Worm (Caenorhabditis elegans) whole organism, early embryonic: ENCODE measurements around the gene kcnl-3.

Experiments used
- B0310.2 ChIP-seq: sonication (generic microtip); optimal IDR thresholded peaks from 2 replicates; lab custom pipeline; 2016; ENCODE audit warnings: mild to moderate bottlenecking, missing genetic modification characterization, missing compliant biosample characterization
- F13C5.2 ChIP-seq: sonication (generic microtip); optimal IDR thresholded peaks from 2 replicates; lab custom pipeline; 2017; ENCODE audit warnings: mild to moderate bottlenecking, missing genetic modification characterization, inconsistent platforms, missing compliant biosample characterization
- aly-1 ChIP-seq: sonication (generic microtip); optimal IDR thresholded peaks from 2 replicates; lab custom pipeline; 2016; ENCODE audit warnings: missing genetic modification characterization, missing compliant biosample characterization
- ama-1 ChIP-seq: fragments of 150-350 bp; optimal IDR thresholded peaks from 2 replicates; lab custom pipeline; 2014
- ceh-13 ChIP-seq: fragments of 200-800 bp; sonication (Bioruptor generic); optimal IDR thresholded peaks from 2 replicates; lab custom pipeline; 2018; ENCODE audit warnings: mild to moderate bottlenecking, missing genetic modification characterization, missing compliant biosample characterization
- ceh-36 ChIP-seq: sonication (generic microtip); optimal IDR thresholded peaks from 2 replicates; lab custom pipeline; 2016; ENCODE audit warnings: missing genetic modification characterization, inconsistent platforms, missing compliant biosample characterization
- ets-7 ChIP-seq: sonication (generic microtip); optimal IDR thresholded peaks from 2 replicates; lab custom pipeline; 2016; ENCODE audit warnings: missing genotype, missing genetic modification characterization, missing compliant biosample characterization
- flt-1 ChIP-seq: fragments of 200-800 bp; sonication (Bioruptor generic); IDR thresholded peaks from 2 replicates; pipeline ENCODE4 v1.3.6; 2022; ENCODE audit warnings: missing genetic modification characterization, missing compliant biosample characterization
- hmbx-1 ChIP-seq: sonication (generic microtip); optimal IDR thresholded peaks from 2 replicates; lab custom pipeline; 2016; ENCODE audit warnings: mild to moderate bottlenecking, missing genetic modification characterization, missing compliant biosample characterization
- hmg-4 ChIP-seq: fragments of 200-800 bp; sonication (Bioruptor generic); optimal IDR thresholded peaks from 2 replicates; lab custom pipeline; 2018; ENCODE audit warnings: mild to moderate bottlenecking, missing genetic modification characterization, missing compliant biosample characterization
- hnd-1 ChIP-seq: sonication (generic microtip); optimal IDR thresholded peaks from 2 replicates; lab custom pipeline; 2016; ENCODE audit warnings: missing genetic modification characterization, missing compliant biosample characterization
- pes-1 ChIP-seq: fragments of 200-800 bp; sonication (Bioruptor generic); IDR thresholded peaks from 2 replicates; pipeline ENCODE4 v1.3.6; 2022; ENCODE audit warnings: missing genetic modification reagents, missing genetic modification characterization, missing compliant biosample characterization
- scrt-1 ChIP-seq: fragments of 200-800 bp; sonication (Bioruptor generic); IDR thresholded peaks from 2 replicates; pipeline ENCODE4 v1.3.6; 2022; ENCODE audit warnings: missing genetic modification characterization, missing compliant biosample characterization
- sea-1 ChIP-seq: fragments of 200-800 bp; sonication (Bioruptor generic); conservative IDR thresholded peaks from 2 replicates; pipeline ENCODE4 v1.3.6; 2022; ENCODE audit warnings: missing genetic modification characterization, missing compliant biosample characterization
- tbx-11 ChIP-seq: fragments of 200-800 bp; sonication (Bioruptor generic); IDR thresholded peaks from 2 replicates; pipeline ENCODE4 v1.3.6; 2022; ENCODE audit warnings: missing genetic modification characterization, missing compliant biosample characterization
- tbx-37 ChIP-seq: fragments of 200-800 bp; sonication (Bioruptor generic); conservative IDR thresholded peaks from 2 replicates; pipeline ENCODE4 v1.3.6; 2022; ENCODE audit warnings: missing genetic modification reagents, missing genetic modification characterization, missing compliant biosample characterization
- tra-4 ChIP-seq: sonication (generic microtip); optimal IDR thresholded peaks from 2 replicates; lab custom pipeline; 2017; ENCODE audit warnings: missing genetic modification characterization, missing compliant biosample characterization

Gene kcnl-3

DNA sequence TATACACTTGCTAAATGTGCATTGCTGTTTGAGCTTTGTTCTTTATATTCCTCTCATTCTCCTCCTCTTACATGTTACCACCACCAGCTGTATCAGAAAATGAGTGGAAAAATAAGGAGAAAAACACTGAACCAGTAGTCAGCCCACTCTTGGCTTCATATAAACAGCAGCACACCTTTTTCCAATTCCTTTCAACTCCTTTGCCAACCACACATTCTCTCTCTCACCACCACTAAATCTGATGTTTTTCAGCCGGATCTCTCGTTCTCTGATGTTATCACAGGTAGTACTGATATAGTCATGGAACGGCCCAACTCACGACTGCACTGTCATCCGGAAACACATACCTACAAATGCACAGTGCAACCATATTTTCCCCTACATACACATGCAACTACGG lies at the start of gene kcnl-3:
Gene kcnl-3 (plus strand): TSS at position 301 of the 400 bp plus-strand sequence.
- TF ChIP-seq B0310.2 (no peak), sea-1 (no peak), scrt-1 (GFP tag; lab: Robert Waterston, UW) (no peak), ama-1 (lab: Kevin White, UChicago) (no peak), tbx-37 (GFP tag; lab: Robert Waterston, UW) (no peak)

DNA sequence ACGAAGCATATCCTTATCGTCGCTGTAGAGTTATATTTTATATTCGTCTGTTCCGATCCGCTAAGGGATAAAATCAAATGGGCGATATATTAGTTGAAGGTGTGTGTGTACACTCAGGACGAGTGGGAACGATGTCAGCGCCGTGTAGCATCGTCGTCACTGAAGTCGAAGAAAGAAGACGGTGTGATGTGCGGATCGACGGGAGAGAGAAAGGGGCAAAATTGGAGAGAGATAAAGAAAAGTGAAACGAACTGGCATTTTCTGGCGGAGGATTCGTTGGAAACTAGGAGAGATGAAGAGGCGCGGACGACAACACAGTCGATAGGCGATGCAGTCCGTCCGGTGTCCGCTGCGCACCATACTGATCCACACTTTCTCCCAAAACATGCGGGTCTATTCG lies 48.7 kb upstream of the kcnl-3 start, which contains the start of gene C26B9.3:
Gene C26B9.3 (plus strand): TSS at position 343 of the 400 bp plus-strand sequence.
- TF ChIP-seq flt-1 (GFP tag; lab: Robert Waterston, UW): no peak
- TF ChIP-seq ama-1 (lab: Kevin White, UChicago): no peak
- TF ChIP-seq scrt-1 (GFP tag; lab: Robert Waterston, UW): no peak
- no peak for TF ChIP-seq ceh-36 (tag; lab: Kevin White, UChicago)
- TF ChIP-seq hnd-1 (tag; lab: Kevin White, UChicago): no peak
- no peak for TF ChIP-seq sea-1
- no peak for TF ChIP-seq aly-1 (tag; lab: Kevin White, UChicago)
- no peak for TF ChIP-seq ets-7 (tag; lab: Kevin White, UChicago)
- TF ChIP-seq tbx-37 (GFP tag; lab: Robert Waterston, UW): no peak
- TF ChIP-seq hmg-4 (GFP tag; lab: Kevin White, UChicago): no peak
- no peak for TF ChIP-seq hmbx-1 (tag; lab: Kevin White, UChicago)
- TF ChIP-seq tbx-11: no peak
- TF ChIP-seq tra-4 (tag; lab: Kevin White, UChicago): no peak
- no peak for TF ChIP-seq B0310.2
- TF ChIP-seq F13C5.2 (tag; lab: Kevin White, UChicago): no peak
- no peak for TF ChIP-seq pes-1
- no peak for TF ChIP-seq ceh-13 (GFP tag; lab: Kevin White, UChicago)

DNA sequence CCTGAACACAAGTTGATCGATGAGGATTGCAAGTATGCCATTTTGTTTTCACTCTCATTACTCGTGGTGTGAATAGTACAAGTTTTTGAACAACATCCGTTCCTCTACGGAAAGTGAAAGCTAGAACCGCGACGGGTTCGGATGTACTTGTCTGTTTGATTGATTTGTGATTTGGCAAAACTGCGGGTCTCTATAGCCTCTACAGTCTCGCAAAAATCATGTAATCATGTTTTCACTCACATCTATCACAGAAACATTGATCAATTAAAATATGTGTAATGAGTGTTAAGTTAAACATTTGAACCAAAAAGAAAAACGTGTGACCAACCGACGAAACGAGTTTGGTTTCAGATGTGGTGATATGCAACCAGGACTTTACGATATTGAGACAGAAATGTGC lies 47.3 kb upstream of the kcnl-3 start:
- TF ChIP-seq tra-4 (tag; lab: Kevin White, UChicago): no peak
- no peak for TF ChIP-seq ceh-13 (GFP tag; lab: Kevin White, UChicago)
- no peak for TF ChIP-seq scrt-1 (GFP tag; lab: Robert Waterston, UW)
- TF ChIP-seq hnd-1 (tag; lab: Kevin White, UChicago): no peak
- TF ChIP-seq F13C5.2 (tag; lab: Kevin White, UChicago): no peak
- TF ChIP-seq pes-1: no peak
- TF ChIP-seq hmg-4 (GFP tag; lab: Kevin White, UChicago): no peak
- TF ChIP-seq ceh-36 (tag; lab: Kevin White, UChicago): no peak
- TF ChIP-seq tbx-37 (GFP tag; lab: Robert Waterston, UW): no peak
- no peak for TF ChIP-seq hmbx-1 (tag; lab: Kevin White, UChicago)
- no peak for TF ChIP-seq aly-1 (tag; lab: Kevin White, UChicago)
- TF ChIP-seq tbx-11: no peak
- TF ChIP-seq B0310.2: no peak
- no peak for TF ChIP-seq ama-1 (lab: Kevin White, UChicago)
- no peak for TF ChIP-seq ets-7 (tag; lab: Kevin White, UChicago)
- no peak for TF ChIP-seq flt-1 (GFP tag; lab: Robert Waterston, UW)
- no peak for TF ChIP-seq sea-1

DNA sequence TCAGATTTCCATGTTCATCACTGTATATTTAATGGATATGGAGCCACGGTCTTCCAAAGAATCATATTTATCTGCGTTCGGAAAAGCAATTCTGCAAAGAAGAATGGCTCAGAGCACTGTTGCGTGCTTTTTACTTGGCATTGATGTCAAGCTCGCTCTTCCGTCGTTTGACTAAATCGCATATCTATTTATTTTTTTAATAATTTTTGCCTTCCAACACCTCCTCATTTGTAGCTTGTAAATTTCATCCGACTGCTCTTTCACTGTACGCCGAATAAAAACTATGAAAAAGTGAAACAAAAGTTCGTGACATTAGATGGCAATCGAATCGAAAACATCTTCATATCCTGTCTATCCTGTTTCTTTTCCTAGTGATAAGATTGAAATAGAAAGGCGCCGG lies 46.8 kb upstream of the kcnl-3 start, which contains the start of gene C26B9.2:
Gene C26B9.2 (plus strand): TSS at position 301 of the 400 bp plus-strand sequence.
- TF ChIP-seq ceh-13 (GFP tag; lab: Kevin White, UChicago): no peak
- no peak for TF ChIP-seq tbx-37 (GFP tag; lab: Robert Waterston, UW)
- no peak for TF ChIP-seq ceh-36 (tag; lab: Kevin White, UChicago)
- no peak for TF ChIP-seq hnd-1 (tag; lab: Kevin White, UChicago)

DNA sequence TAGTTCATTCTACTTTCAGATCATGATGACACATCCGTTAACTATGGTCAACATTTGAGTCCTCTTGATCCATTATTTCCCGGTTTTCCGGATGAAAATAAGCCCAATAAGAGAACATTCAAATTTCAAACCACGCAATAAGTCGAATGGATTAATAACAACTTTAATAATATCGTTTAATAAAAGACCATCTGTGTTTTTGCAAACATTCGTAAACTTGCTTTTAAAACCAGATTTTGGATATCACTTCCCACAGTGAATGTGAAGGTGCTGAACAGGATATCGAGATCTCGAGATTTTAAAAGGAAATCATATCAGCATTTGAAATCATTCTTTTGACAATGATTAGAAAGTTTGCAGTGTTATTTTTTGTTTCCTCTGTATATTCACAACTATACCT lies 44.7 kb upstream of the kcnl-3 start, which contains the start of gene C26B9.7:
Gene C26B9.7 (plus strand): TSS at position 301 of the 400 bp plus-strand sequence.
- TF ChIP-seq hmbx-1 (tag; lab: Kevin White, UChicago) (no peak), tbx-37 (GFP tag; lab: Robert Waterston, UW) (no peak), ets-7 (tag; lab: Kevin White, UChicago) (no peak), ceh-36 (tag; lab: Kevin White, UChicago) (no peak), ceh-13 (GFP tag; lab: Kevin White, UChicago) (no peak), F13C5.2 (tag; lab: Kevin White, UChicago) (no peak), hmg-4 (GFP tag; lab: Kevin White, UChicago) (no peak), hnd-1 (tag; lab: Kevin White, UChicago) (no peak), ama-1 (lab: Kevin White, UChicago) (no peak), scrt-1 (GFP tag; lab: Robert Waterston, UW) (no peak), flt-1 (GFP tag; lab: Robert Waterston, UW) (no peak), sea-1 (no peak), B0310.2 (no peak), aly-1 (tag; lab: Kevin White, UChicago) (no peak), tra-4 (tag; lab: Kevin White, UChicago) (no peak), pes-1 (no peak), tbx-11 (no peak)

DNA sequence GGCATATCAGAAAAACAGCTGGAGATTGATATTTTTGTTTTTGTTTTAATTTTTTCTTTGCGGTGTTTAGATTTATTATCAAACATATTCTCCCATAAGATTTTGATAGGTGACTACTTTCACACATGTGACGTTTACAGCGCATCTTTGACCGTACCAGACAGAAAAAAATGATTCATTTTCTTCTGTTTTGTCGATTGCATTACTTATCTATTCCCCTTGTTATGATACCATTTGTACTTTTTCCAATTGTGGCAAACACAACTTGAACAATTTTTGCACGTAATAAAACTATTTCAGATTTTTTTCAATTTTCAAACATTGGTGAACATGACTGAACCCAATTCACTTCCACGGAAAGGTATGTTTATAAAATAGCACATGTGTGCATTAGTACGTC lies 42.4 kb upstream of the kcnl-3 start, which contains the start of gene C26B9.1:
Gene C26B9.1 (plus strand): TSS at position 301 of the 400 bp plus-strand sequence.
- TF ChIP-seq tra-4 (tag; lab: Kevin White, UChicago): no peak
- TF ChIP-seq sea-1: no peak
- TF ChIP-seq hnd-1 (tag; lab: Kevin White, UChicago): no peak
- TF ChIP-seq ets-7 (tag; lab: Kevin White, UChicago): no peak
- no peak for TF ChIP-seq hmbx-1 (tag; lab: Kevin White, UChicago)
- no peak for TF ChIP-seq hmg-4 (GFP tag; lab: Kevin White, UChicago)
- no peak for TF ChIP-seq pes-1
- no peak for TF ChIP-seq aly-1 (tag; lab: Kevin White, UChicago)
- TF ChIP-seq flt-1 (GFP tag; lab: Robert Waterston, UW): no peak
- no peak for TF ChIP-seq ceh-36 (tag; lab: Kevin White, UChicago)
- TF ChIP-seq ceh-13 (GFP tag; lab: Kevin White, UChicago): no peak
- no peak for TF ChIP-seq scrt-1 (GFP tag; lab: Robert Waterston, UW)

DNA sequence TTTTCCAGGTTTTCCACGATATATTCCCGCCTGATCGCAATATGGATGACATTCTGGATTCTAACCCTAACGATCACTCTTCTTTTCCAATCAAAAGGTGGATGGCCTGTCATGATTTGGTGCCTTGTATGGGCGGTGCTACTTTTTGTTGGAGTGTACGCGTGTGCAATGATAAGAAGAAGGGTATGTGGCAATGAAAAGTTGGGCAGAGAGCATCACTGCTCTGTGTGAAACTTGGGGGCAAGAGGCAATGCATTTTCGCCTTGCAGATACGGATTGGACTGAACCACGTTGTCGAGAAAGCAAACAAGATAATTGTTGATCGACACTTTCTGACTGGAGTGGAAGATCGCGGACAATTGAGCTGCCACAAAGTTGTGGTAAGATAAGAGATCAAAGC lies 40.4 kb upstream of the kcnl-3 start:
- no peak for TF ChIP-seq ceh-13 (GFP tag; lab: Kevin White, UChicago)
- no peak for TF ChIP-seq tbx-37 (GFP tag; lab: Robert Waterston, UW)
- TF ChIP-seq hnd-1 (tag; lab: Kevin White, UChicago): no peak
- TF ChIP-seq pes-1: no peak
- no peak for TF ChIP-seq ets-7 (tag; lab: Kevin White, UChicago)
- TF ChIP-seq ceh-36 (tag; lab: Kevin White, UChicago): no peak
- TF ChIP-seq hmg-4 (GFP tag; lab: Kevin White, UChicago): no peak
- no peak for TF ChIP-seq ama-1 (lab: Kevin White, UChicago)
- TF ChIP-seq scrt-1 (GFP tag; lab: Robert Waterston, UW): no peak
- no peak for TF ChIP-seq tra-4 (tag; lab: Kevin White, UChicago)
- TF ChIP-seq B0310.2: no peak
- TF ChIP-seq hmbx-1 (tag; lab: Kevin White, UChicago): no peak
